Worm (Caenorhabditis elegans): ENCODE measurements around the gene scl-25.

The scl-25 gene

DNA sequence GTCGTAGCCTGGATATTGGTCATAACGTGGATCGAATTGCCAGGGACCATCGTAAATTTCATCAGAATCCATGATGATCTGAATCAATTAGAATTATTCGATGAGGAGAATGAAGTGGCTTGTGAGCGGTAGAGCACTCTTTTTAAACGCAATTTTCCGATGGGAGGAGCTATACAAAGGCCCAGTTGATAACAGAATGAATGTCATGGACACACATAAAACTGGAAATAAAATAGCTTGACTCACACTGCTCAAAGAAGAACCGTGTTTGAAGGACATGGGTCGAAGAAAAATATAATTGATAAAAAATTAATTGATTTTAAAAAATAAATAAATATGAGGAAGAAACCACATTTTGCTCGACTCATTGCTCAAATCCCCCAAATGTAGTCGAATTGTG lies 17.4 kb upstream of the scl-25 start, which contains the start of gene Y68A4A.13:
Y68A4A.13 (minus strand) TSS at position 101 of the 400 bp plus-strand sequence.
- TF ChIP-seq dve-1 (tag; optimal IDR thresholded peaks at IDR 0.05; ENCODE audit: insufficient read depth) (no peak), daf-8 (GFP tag; IDR thresholded peaks at IDR 0.05) (no peak), hif-1 (tag; optimal IDR thresholded peaks at IDR 0.05) (no peak), aha-1 (tag) (peak; percentile 44)

ce11 chrV:17211989-17212731 lies 13.3 kb upstream of the scl-25 start, which contains the start of gene srh-236:
TSS of gene srh-236 (minus strand) at chrV:17212039.
- TF ChIP-seq T26A8.4 (GFP tag; IDR thresholded peaks at IDR 0.05) = no peak
- peak; percentile 86 for TF ChIP-seq set-16 (GFP tag; IDR thresholded peaks at IDR 0.05)

DNA sequence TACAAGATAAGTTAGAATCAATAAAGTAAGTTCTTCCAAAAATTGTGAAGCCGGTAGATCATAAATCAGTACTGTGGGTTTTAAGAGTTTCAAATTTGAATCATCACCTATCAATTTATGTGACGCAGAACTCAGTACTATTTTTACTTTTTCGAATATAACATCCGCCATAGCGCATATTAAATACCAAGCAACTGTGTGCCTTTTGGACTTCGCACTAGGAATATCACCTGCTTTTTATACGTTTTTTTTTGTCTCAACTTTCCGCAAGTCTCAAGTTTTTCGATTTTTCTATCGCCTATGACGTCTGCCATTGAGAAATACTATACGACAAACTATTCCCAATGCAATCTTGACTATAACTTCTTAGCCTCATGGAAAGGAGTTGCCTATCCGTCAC lies 12.7 kb upstream of the scl-25 start, which contains the start of gene srh-113:
srh-113 (plus strand) TSS at position 301 of the 400 bp plus-strand sequence.
- TF ChIP-seq ceh-62 (tag; optimal IDR thresholded peaks at IDR 0.05) (no peak), daf-8 (GFP tag; IDR thresholded peaks at IDR 0.05) (no peak), skn-1 (tag; optimal IDR thresholded peaks at IDR 0.05) (no peak), spr-3 (GFP tag; optimal IDR thresholded peaks at IDR 0.05) (no peak), nhr-10 (tag; optimal IDR thresholded peaks at IDR 0.05) (no peak), Y105C5A.15 (GFP tag; IDR thresholded peaks at IDR 0.05) (no peak), cey-2 (tag; optimal IDR thresholded peaks at IDR 0.05; ENCODE audit: borderline replicate concordance, insufficient read depth) (no peak), F49E8.2 (tag; optimal IDR thresholded peaks at IDR 0.05; ENCODE audit: borderline replicate concordance) (no peak), ces-1 (GFP tag; optimal IDR thresholded peaks at IDR 0.05) (no peak)

ce11 chrV:17215602-17216001 lies 9.9 kb upstream of the scl-25 start:
- TF ChIP-seq rbr-2 (tag; optimal IDR thresholded peaks at IDR 0.05) = no peak
- TF ChIP-seq madf-5 (GFP tag; IDR thresholded peaks at IDR 0.05) = 0 out of 4 replicates have a peak, but pooled peaks of 1 of the 2 experiments have one; percentile 12

DNA sequence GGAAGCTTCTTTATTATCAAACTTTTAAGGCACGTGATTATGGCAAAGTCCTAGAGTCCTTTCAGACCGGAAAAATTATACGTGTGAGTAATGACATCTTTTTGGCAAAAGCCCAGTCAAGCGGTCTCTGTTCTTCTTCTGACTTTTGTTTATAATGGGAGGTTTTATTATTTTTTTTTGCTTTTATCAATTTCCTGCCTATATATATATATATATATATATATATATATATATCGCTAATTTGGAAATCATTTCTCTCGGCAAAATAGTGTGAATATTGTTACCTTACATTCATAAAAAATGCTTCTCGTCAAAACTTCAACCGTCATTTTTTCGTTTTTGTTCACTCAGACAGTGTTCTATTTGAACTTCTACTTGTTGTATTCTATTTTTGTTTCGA lies 7.8 kb upstream of the scl-25 start, which contains the start of gene srbc-62:
srbc-62 (plus strand) TSS at position 301 of the 400 bp plus-strand sequence.
- TF ChIP-seq snpc-1.2 (GFP tag; IDR thresholded peaks at IDR 0.05) (no peak), F44E2.7 (GFP tag; IDR thresholded peaks at IDR 0.05) (no peak), pha-4 (GFP tag; IDR thresholded peaks at IDR 0.05) (no peak), pha-4 (tag; optimal IDR thresholded peaks at IDR 0.05) (no peak), nhr-11 (tag; optimal IDR thresholded peaks at IDR 0.05) (no peak), lin-1 (GFP tag; IDR thresholded peaks at IDR 0.05) (no peak), Y105C5A.15 (GFP tag; IDR thresholded peaks at IDR 0.05) (no peak), attf-4 (tag; optimal IDR thresholded peaks at IDR 0.05) (no peak), madf-9 (GFP tag; conservative IDR thresholded peaks at IDR 0.05) (no peak), arid-1 (GFP tag; conservative IDR thresholded peaks at IDR 0.05) (no peak), ces-1 (GFP tag; optimal IDR thresholded peaks at IDR 0.05) (no peak), mes-2 (tag; optimal IDR thresholded peaks at IDR 0.05; ENCODE audit: poor library complexity, severe bottlenecking) (no peak), T26A8.4 (GFP tag; IDR thresholded peaks at IDR 0.05) (no peak), ceh-44 (GFP tag; IDR thresholded peaks at IDR 0.05) (no peak), ceh-28 (tag; optimal IDR thresholded peaks at IDR 0.05) (no peak), mdl-1 (tag; optimal IDR thresholded peaks at IDR 0.05) (no peak), hlh-11 (tag; optimal IDR thresholded peaks at IDR 0.05) (no peak), ctbp-1 (GFP tag; IDR thresholded peaks at IDR 0.05) (no peak)

All from whole organism, L4 larva.